Fruit fly (Drosophila melanogaster): ENCODE measurements around the gene CG15765.

DNA sequence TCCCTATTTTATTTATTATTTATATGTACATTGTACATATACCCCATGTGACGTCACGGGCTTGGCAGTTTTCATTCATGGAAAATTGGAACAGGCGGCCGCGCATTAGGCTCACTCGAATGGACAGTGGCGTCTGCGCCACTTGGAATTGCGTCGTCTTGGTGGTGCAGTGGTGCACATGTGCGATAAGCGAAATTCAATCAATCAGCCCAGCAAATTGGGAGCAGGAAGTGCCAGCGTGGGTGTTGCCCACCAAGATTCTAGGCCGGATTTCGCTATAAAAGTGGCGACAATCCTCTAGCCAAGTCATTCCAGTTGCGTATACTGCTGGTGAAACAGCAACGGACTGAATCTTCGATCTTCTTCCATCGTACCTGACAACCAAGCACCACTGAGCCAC lies 26.5 kb upstream of the CG15765 start, which contains the start of gene CG12239:
- TF ChIP-seq lov (optimal IDR thresholded peaks at IDR 0.05) (no peak), lov (GFP tag; IDR thresholded peaks at IDR 0.05) (no peak), Hr78 (GFP tag; optimal IDR thresholded peaks at IDR 0.05) (no peak), Hmx (GFP tag; optimal IDR thresholded peaks at IDR 0.05) (no peak), insv (GFP tag; optimal IDR thresholded peaks at IDR 0.05) (no peak), Drgx (GFP tag; IDR thresholded peaks at IDR 0.05) (no peak), CG11504 (tag; optimal IDR thresholded peaks at IDR 0.05) (no peak), CG15073 (GFP tag; optimal IDR thresholded peaks at IDR 0.05) (no peak), eyg (GFP tag; optimal IDR thresholded peaks at IDR 0.05) (no peak), ERR (GFP tag; optimal IDR thresholded peaks at IDR 0.05) (no peak), jigr1 (GFP tag; IDR thresholded peaks at IDR 0.05) (no peak), CG17328 (GFP tag; IDR thresholded peaks at IDR 0.05) (no peak), CG10543 (GFP tag; optimal IDR thresholded peaks at IDR 0.05) (no peak), CG7357 (GFP tag; IDR thresholded peaks at IDR 0.05) (no peak), Spps (tag; optimal IDR thresholded peaks at IDR 0.05) (no peak)
